Fruit fly (Drosophila melanogaster) whole organism, embryonic: ENCODE measurements around the gene Cbl.

Experiments used
- Abd-B ChIP-seq: fragments of 200-800 bp; sonication (Bioruptor generic); optimal IDR thresholded peaks from 2 replicates; lab custom pipeline; 2018; ENCODE audit warnings: missing biosample characterization, mild to moderate bottlenecking, missing genetic modification characterization, moderate library complexity
- Ada2b ChIP-seq: fragments of 200-800 bp; sonication (Bioruptor generic); IDR thresholded peaks from 2 replicates; pipeline ENCODE4 v1.3.6; 2022; ENCODE audit warnings: missing biosample characterization, missing genetic modification characterization
- Adf1 ChIP-seq: fragments of 200-800 bp; sonication (Bioruptor generic); IDR thresholded peaks from 2 replicates; pipeline ENCODE4 v1.3.6; 2022; ENCODE audit warnings: missing biosample characterization, missing genetic modification characterization
- Aef1 ChIP-seq: fragments of 200-800 bp; sonication (Bioruptor generic); IDR thresholded peaks from 3 replicates; pipeline ENCODE4 v1.3.6; 2022; ENCODE audit warnings: missing biosample characterization, missing genetic modification characterization
- Asciz ChIP-seq: fragments of 200-800 bp; sonication (Bioruptor generic); optimal IDR thresholded peaks from 2 replicates; lab custom pipeline; 2017; ENCODE audit warnings: missing biosample characterization, mild to moderate bottlenecking, missing genetic modification characterization, missing genetic modification reagents
- B-H2 ChIP-seq: fragments of 200-800 bp; sonication (Bioruptor generic); optimal IDR thresholded peaks from 2 replicates; lab custom pipeline; 2018; ENCODE audit warnings: missing biosample characterization, mild to moderate bottlenecking, missing genetic modification characterization
- BEAF-32 ChIP-seq: fragments of 200-800 bp; sonication (Bioruptor generic); optimal IDR thresholded peaks from 3 replicates; lab custom pipeline; 2017; ENCODE audit warnings: missing biosample characterization, missing genetic modification characterization, mild to moderate bottlenecking, moderate library complexity, missing genetic modification reagents
- Blimp-1 ChIP-seq: fragments of 200-800 bp; sonication (Bioruptor generic); optimal IDR thresholded peaks from 3 replicates; lab custom pipeline; 2018; ENCODE audit warnings: missing biosample characterization, missing genetic modification characterization, mild to moderate bottlenecking, moderate library complexity, missing genetic modification reagents
- CG11696 ChIP-seq: fragments of 200-800 bp; sonication (Bioruptor generic); IDR thresholded peaks from 2 replicates; pipeline ENCODE4 v1.3.6; 2022; ENCODE audit warnings: missing biosample characterization, missing genetic modification characterization
- CG13775 ChIP-seq: fragments of 200-800 bp; sonication (Bioruptor generic); optimal IDR thresholded peaks from 3 replicates; lab custom pipeline; 2017; ENCODE audit warnings: missing biosample characterization, mild to moderate bottlenecking, missing genetic modification characterization
- CG17328 ChIP-seq: fragments of 200-800 bp; sonication (Bioruptor generic); IDR thresholded peaks from 2 replicates; pipeline ENCODE4 v1.3.6; 2022; ENCODE audit warnings: missing biosample characterization, missing genetic modification characterization
- CG1792 ChIP-seq: fragments of 200-800 bp; sonication (Bioruptor generic); optimal IDR thresholded peaks from 2 replicates; lab custom pipeline; 2016; ENCODE audit warnings: missing biosample characterization, missing genetic modification characterization
- CG2875 ChIP-seq: fragments of 200-800 bp; sonication (Bioruptor generic); optimal IDR thresholded peaks from 2 replicates; lab custom pipeline; 2017; ENCODE audit warnings: missing biosample characterization, mild to moderate bottlenecking, missing genetic modification characterization, missing genetic modification reagents
- CG32532 ChIP-seq: fragments of 200-800 bp; sonication (Bioruptor generic); IDR thresholded peaks from 2 replicates; pipeline ENCODE4 v1.3.6; 2022; ENCODE audit warnings: missing biosample characterization, missing genetic modification characterization
- CG3281 ChIP-seq: fragments of 200-800 bp; sonication (Bioruptor generic); optimal IDR thresholded peaks from 3 replicates; lab custom pipeline; 2017; ENCODE audit warnings: missing biosample characterization, mild to moderate bottlenecking, missing genetic modification characterization
- CG33557 ChIP-seq: fragments of 200-800 bp; sonication (Bioruptor generic); optimal IDR thresholded peaks from 2 replicates; lab custom pipeline; 2019; ENCODE audit warnings: missing biosample characterization, mild to moderate bottlenecking, missing genetic modification characterization, moderate library complexity
- CG4282 ChIP-seq: fragments of 200-800 bp; sonication (Bioruptor generic); optimal IDR thresholded peaks from 2 replicates; lab custom pipeline; 2016; ENCODE audit warnings: missing biosample characterization, missing genetic modification characterization
- CG6254 ChIP-seq: fragments of 200-800 bp; sonication (Bioruptor generic); optimal IDR thresholded peaks from 3 replicates; lab custom pipeline; 2017; ENCODE audit warnings: mild to moderate bottlenecking, missing biosample characterization, missing genetic modification reagents, missing genetic modification characterization
- CG8765 ChIP-seq: fragments of 200-800 bp; sonication (Bioruptor generic); IDR thresholded peaks from 2 replicates; pipeline ENCODE4 v1.3.6; 2022; ENCODE audit warnings: missing biosample characterization, missing genetic modification characterization
- CG8924 ChIP-seq: fragments of 200-800 bp; optimal IDR thresholded peaks from 3 replicates; lab custom pipeline; 2019; ENCODE audit warnings: missing biosample characterization, mild to moderate bottlenecking, missing genetic modification characterization, moderate library complexity
- Dref ChIP-seq: fragments of 200-800 bp; sonication (Bioruptor generic); IDR thresholded peaks from 2 replicates; pipeline ENCODE4 v1.3.6; 2022; ENCODE audit warnings: missing biosample characterization, missing genetic modification characterization
- Drgx ChIP-seq: fragments of 200-800 bp; sonication (Bioruptor generic); IDR thresholded peaks from 2 replicates; pipeline ENCODE4 v1.3.6; 2022; ENCODE audit warnings: missing biosample characterization, missing genetic modification characterization
- H2.0 ChIP-seq: fragments of 200-800 bp; sonication (Bioruptor generic); IDR thresholded peaks from 2 replicates; pipeline ENCODE4 v1.3.6; 2022; ENCODE audit warnings: missing biosample characterization, missing genetic modification characterization
- Med ChIP-seq: fragments of 200-800 bp; sonication (Bioruptor generic); peaks from one replicate; lab custom pipeline; 2016; ENCODE audit warnings: missing biosample characterization, missing genetic modification characterization, mild to moderate bottlenecking, inconsistent platforms, moderate library complexity
- Oaz ChIP-seq: fragments of 200-800 bp; sonication (Bioruptor generic); IDR thresholded peaks from 2 replicates; pipeline ENCODE4 v1.3.6; 2022; ENCODE audit warnings: missing biosample characterization, missing genetic modification characterization
- Sox102F ChIP-seq: fragments of 200-800 bp; sonication (Bioruptor generic); optimal IDR thresholded peaks from 2 replicates; lab custom pipeline; 2018; ENCODE audit warnings: missing biosample characterization, mild to moderate bottlenecking, missing genetic modification characterization, moderate library complexity
- Ssrp ChIP-seq: fragments of 200-800 bp; sonication (Bioruptor generic); optimal IDR thresholded peaks from 2 replicates; lab custom pipeline; 2018; ENCODE audit warnings: missing biosample characterization, mild to moderate bottlenecking, missing genetic modification characterization, moderate library complexity
- abd-A ChIP-seq: fragments of 200-800 bp; sonication (Bioruptor generic); optimal IDR thresholded peaks from 3 replicates; lab custom pipeline; 2019; ENCODE audit warnings: missing biosample characterization, mild to moderate bottlenecking, missing genetic modification characterization, moderate library complexity
- ap ChIP-seq: fragments of 200-800 bp; sonication (Bioruptor generic); IDR thresholded peaks from 2 replicates; pipeline ENCODE4 v1.3.6; 2022; ENCODE audit warnings: missing biosample characterization, missing genetic modification characterization
- bcd ChIP-seq: fragments of 200-800 bp; sonication (Bioruptor generic); optimal IDR thresholded peaks from 2 replicates; lab custom pipeline; 2017; ENCODE audit warnings: missing biosample characterization, mild to moderate bottlenecking, missing genetic modification characterization
- btn ChIP-seq: fragments of 200-800 bp; sonication (Bioruptor generic); optimal IDR thresholded peaks from 2 replicates; lab custom pipeline; 2016; ENCODE audit warnings: missing biosample characterization, missing genetic modification characterization
- chif ChIP-seq, 2 experiments: fragments of 200-800 bp; sonication (Bioruptor generic); optimal IDR thresholded peaks; 3 replicates each; lab custom pipeline; 2016; ENCODE audit warnings: missing biosample characterization in 2 of 2, missing genetic modification characterization in 2 of 2
- chm ChIP-seq: fragments of 200-800 bp; sonication (Bioruptor generic); IDR thresholded peaks from 2 replicates; pipeline ENCODE4 v1.3.6; 2022; ENCODE audit warnings: missing biosample characterization, missing genetic modification characterization
- dmrt11E ChIP-seq: fragments of 200-800 bp; sonication (Bioruptor generic); optimal IDR thresholded peaks from 3 replicates; lab custom pipeline; 2018; ENCODE audit warnings: missing biosample characterization, mild to moderate bottlenecking, missing genetic modification characterization, moderate library complexity
- dpn ChIP-seq, 2 experiments: fragments of 200-800 bp; sonication (Bioruptor generic); optimal IDR thresholded peaks; 3 replicates each; lab custom pipeline; 2016; ENCODE audit warnings: missing biosample characterization in 2 of 2, missing genetic modification characterization in 2 of 2
- fd96Cb ChIP-seq: fragments of 200-800 bp; sonication (Bioruptor generic); optimal IDR thresholded peaks from 2 replicates; lab custom pipeline; 2018; ENCODE audit warnings: missing biosample characterization, mild to moderate bottlenecking, missing genetic modification characterization, moderate library complexity
- gcm2 ChIP-seq: fragments of 200-800 bp; sonication (Bioruptor generic); optimal IDR thresholded peaks from 2 replicates; lab custom pipeline; 2016; ENCODE audit warnings: missing biosample characterization, missing genetic modification characterization
- gem ChIP-seq: fragments of 200-800 bp; sonication (Bioruptor generic); optimal IDR thresholded peaks from 2 replicates; lab custom pipeline; 2019; ENCODE audit warnings: missing biosample characterization, mild to moderate bottlenecking, missing genetic modification characterization, moderate library complexity
- jing ChIP-seq: fragments of 200-800 bp; sonication (Bioruptor generic); optimal IDR thresholded peaks from 2 replicates; lab custom pipeline; 2018; ENCODE audit warnings: missing biosample characterization, mild to moderate bottlenecking, missing genetic modification characterization
- knrl ChIP-seq: fragments of 200-800 bp; sonication (Bioruptor generic); IDR thresholded peaks from 3 replicates; pipeline ENCODE4 v1.3.6; 2022; ENCODE audit warnings: missing biosample characterization, missing genetic modification characterization; ENCODE audit not compliant: partially characterized antibody
- odd ChIP-seq: fragments of 200-800 bp; sonication (Bioruptor generic); optimal IDR thresholded peaks from 2 replicates; lab custom pipeline; 2017; ENCODE audit warnings: missing biosample characterization, mild to moderate bottlenecking, missing genetic modification characterization
- pb ChIP-seq: fragments of 200-800 bp; sonication (Bioruptor generic); optimal IDR thresholded peaks from 3 replicates; lab custom pipeline; 2016; ENCODE audit warnings: missing biosample characterization, missing genetic modification characterization
- phol ChIP-seq: fragments of 200-800 bp; sonication (Bioruptor generic); optimal IDR thresholded peaks from 3 replicates; lab custom pipeline; 2018; ENCODE audit warnings: missing biosample characterization, mild to moderate bottlenecking, missing genetic modification characterization, moderate library complexity
- pita ChIP-seq: fragments of 200-800 bp; sonication (Bioruptor generic); optimal IDR thresholded peaks from 2 replicates; lab custom pipeline; 2017; ENCODE audit warnings: missing biosample characterization, mild to moderate bottlenecking, missing genetic modification characterization
- pros ChIP-seq: fragments of 200-800 bp; sonication (Bioruptor generic); optimal IDR thresholded peaks from 3 replicates; lab custom pipeline; 2019; ENCODE audit warnings: missing biosample characterization, mild to moderate bottlenecking, missing genetic modification characterization, moderate library complexity
- repo ChIP-seq: fragments of 200-800 bp; sonication (Bioruptor generic); optimal IDR thresholded peaks from 2 replicates; lab custom pipeline; 2016; ENCODE audit warnings: missing biosample characterization, missing genetic modification characterization
- salm ChIP-seq: fragments of 200-800 bp; sonication (Bioruptor generic); optimal IDR thresholded peaks from 2 replicates; lab custom pipeline; 2018; ENCODE audit warnings: missing biosample characterization, mild to moderate bottlenecking, missing genetic modification characterization
- shn ChIP-seq: fragments of 200-800 bp; sonication (Bioruptor generic); optimal IDR thresholded peaks from 3 replicates; lab custom pipeline; 2016; ENCODE audit warnings: missing biosample characterization, missing genetic modification characterization
- sr ChIP-seq: fragments of 200-800 bp; sonication (Bioruptor generic); IDR thresholded peaks from 3 replicates; pipeline ENCODE4 v1.3.6; 2022; ENCODE audit warnings: missing biosample characterization, missing genetic modification characterization
- sug ChIP-seq: fragments of 200-800 bp; optimal IDR thresholded peaks from 2 replicates; lab custom pipeline; 2019; ENCODE audit warnings: missing biosample characterization, mild to moderate bottlenecking, missing genetic modification characterization, moderate library complexity
- z ChIP-seq: fragments of 200-800 bp; sonication (Bioruptor generic); IDR thresholded peaks from 3 replicates; pipeline ENCODE4 v1.3.6; 2022; ENCODE audit warnings: missing biosample characterization, missing genetic modification characterization
- zen2 ChIP-seq: fragments of 200-800 bp; sonication (Bioruptor generic); IDR thresholded peaks from 3 replicates; pipeline ENCODE4 v1.3.6; 2022; ENCODE audit warnings: missing biosample characterization, missing genetic modification characterization; ENCODE audit not compliant: partially characterized antibody

Cbl gene

dm6 chr3L:8385055-8385454 is 39.7 kb upstream of the Cbl start:
- TF ChIP-seq CG33557 (GFP tag; lab: Kevin White, UChicago) (no peak), btn (GFP tag; lab: Kevin White, UChicago) (no peak), Blimp-1 (GFP tag; lab: Kevin White, UChicago) (peak; percentile 63), pita (no peak), knrl (GFP tag; lab: Robert Waterston, UW) (no peak), Dref (no peak), sug (tag; lab: Kevin White, UChicago) (no peak), CG8765 (GFP tag; lab: Robert Waterston, UW) (no peak), odd (GFP tag; lab: Kevin White, UChicago) (no peak), CG1792 (GFP tag; lab: Kevin White, UChicago) (no peak), CG11696 (GFP tag; lab: Robert Waterston, UW) (no peak), Asciz (GFP tag; lab: Kevin White, UChicago) (no peak), z (GFP tag; lab: Robert Waterston, UW) (no peak), Med (GFP tag; lab: Kevin White, UChicago) (no peak), CG3281 (GFP tag; lab: Kevin White, UChicago) (no peak), gcm2 (GFP tag; lab: Kevin White, UChicago) (no peak), fd96Cb (tag; lab: Kevin White, UChicago) (peak; percentile 25), dmrt11E (tag; lab: Kevin White, UChicago) (no peak), jing (GFP tag; lab: Kevin White, UChicago) (no peak), Abd-B (GFP tag; lab: Kevin White, UChicago) (no peak), CG17328 (GFP tag; lab: Robert Waterston, UW) (peak; percentile 29; the same call in 1 of the 2 replicates), chif (GFP tag; optimal IDR thresholded peaks at IDR 0.05; lab: Kevin White, UChicago) (no peak), repo (GFP tag; lab: Kevin White, UChicago) (no peak), ap (GFP tag; lab: Robert Waterston, UW) (no peak), CG4282 (GFP tag; lab: Kevin White, UChicago) (no peak), CG8924 (tag; lab: Kevin White, UChicago) (no peak), Oaz (GFP tag; lab: Robert Waterston, UW) (no peak), Drgx (GFP tag; lab: Robert Waterston, UW) (peak; percentile 56; the same call in 1 of the 2 replicates), bcd (GFP tag; lab: Kevin White, UChicago) (no peak), Adf1 (GFP tag; lab: Robert Waterston, UW) (no peak), sr (GFP tag; lab: Robert Waterston, UW) (no peak), CG13775 (no peak), CG32532 (GFP tag; lab: Robert Waterston, UW) (no peak), Ada2b (GFP tag; lab: Robert Waterston, UW) (no peak), phol (tag; lab: Kevin White, UChicago) (peak; percentile 47), Ssrp (tag; lab: Kevin White, UChicago) (peak; percentile 31), salm (tag; lab: Kevin White, UChicago) (no peak), dpn (GFP tag; optimal IDR thresholded peaks at IDR 0.05; lab: Kevin White, UChicago) (no peak), Aef1 (GFP tag; lab: Robert Waterston, UW) (no peak), CG2875 (GFP tag; lab: Kevin White, UChicago) (no peak), B-H2 (GFP tag; lab: Kevin White, UChicago) (no peak), shn (no peak), zen2 (GFP tag; lab: Robert Waterston, UW) (no peak), Sox102F (GFP tag; lab: Kevin White, UChicago) (peak; percentile 21), CG6254 (GFP tag; lab: Kevin White, UChicago) (peak; percentile 4), gem (peak; percentile 49), abd-A (tag; lab: Kevin White, UChicago) (no peak), chm (GFP tag; lab: Robert Waterston, UW) (no peak), BEAF-32 (no peak), H2.0 (no peak), pb (GFP tag; lab: Kevin White, UChicago) (no peak), pros (no peak)
